Fruit fly (Drosophila melanogaster) whole organism, embryonic: Measurements from ENCODE around the gene CG33969.

Experiments used
- Atf6 ChIP-seq: fragments of 200-800 bp; sonication (Bioruptor generic); IDR thresholded peaks from 2 replicates; pipeline ENCODE4 v1.3.6; 2022; ENCODE audit warnings: missing biosample characterization, missing genetic modification characterization
- Awh ChIP-seq: fragments of 200-800 bp; sonication (Bioruptor generic); IDR thresholded peaks from 2 replicates; pipeline ENCODE4, ENCODE4 v1.3.6; 2022; ENCODE audit warnings: missing biosample characterization, missing genetic modification characterization
- B-H2 ChIP-seq: fragments of 200-800 bp; sonication (Bioruptor generic); optimal IDR thresholded peaks from 2 replicates; lab custom pipeline; 2018; ENCODE audit warnings: missing biosample characterization, mild to moderate bottlenecking, missing genetic modification characterization
- CG12391 ChIP-seq: fragments of 200-800 bp; sonication (Bioruptor generic); optimal IDR thresholded peaks from 3 replicates; lab custom pipeline; 2018; ENCODE audit warnings: missing biosample characterization, mild to moderate bottlenecking, missing genetic modification characterization, moderate library complexity
- CG12659 ChIP-seq: fragments of 200-800 bp; sonication (Bioruptor generic); optimal IDR thresholded peaks from 3 replicates; lab custom pipeline; 2017; ENCODE audit warnings: mild to moderate bottlenecking, missing biosample characterization, missing genetic modification reagents, missing genetic modification characterization
- CG13296 ChIP-seq: fragments of 200-800 bp; sonication (Bioruptor generic); optimal IDR thresholded peaks from 3 replicates; lab custom pipeline; 2018; ENCODE audit warnings: missing biosample characterization, mild to moderate bottlenecking, missing genetic modification characterization
- CG14667 ChIP-seq: fragments of 200-800 bp; sonication (Bioruptor generic); IDR thresholded peaks from 2 replicates; pipeline ENCODE4 v1.3.6; 2022; ENCODE audit warnings: missing biosample characterization, missing genetic modification characterization
- CG17359 ChIP-seq: fragments of 200-800 bp; sonication (Bioruptor generic); optimal IDR thresholded peaks from 3 replicates; lab custom pipeline; 2018; ENCODE audit warnings: missing biosample characterization, mild to moderate bottlenecking, missing genetic modification characterization, moderate library complexity
- CG17385 ChIP-seq: fragments of 200-800 bp; sonication (Bioruptor generic); optimal IDR thresholded peaks from 3 replicates; lab custom pipeline; 2018; ENCODE audit warnings: missing biosample characterization, mild to moderate bottlenecking, missing genetic modification characterization
- CG17568 ChIP-seq: fragments of 200-800 bp; sonication (Bioruptor generic); optimal IDR thresholded peaks from 2 replicates; lab custom pipeline; 2018; ENCODE audit warnings: missing biosample characterization, mild to moderate bottlenecking, missing genetic modification characterization, moderate library complexity
- CG2199 ChIP-seq: fragments of 200-800 bp; sonication (Bioruptor generic); IDR thresholded peaks from 3 replicates; pipeline ENCODE4 v1.3.6; 2022; ENCODE audit warnings: missing biosample characterization, missing genetic modification characterization
- CG31365 ChIP-seq: fragments of 200-800 bp; sonication (Bioruptor generic); optimal IDR thresholded peaks from 2 replicates; lab custom pipeline; 2018; ENCODE audit warnings: missing biosample characterization, mild to moderate bottlenecking, missing genetic modification characterization
- CG6765 ChIP-seq: fragments of 200-800 bp; sonication (Bioruptor generic); optimal IDR thresholded peaks from 3 replicates; lab custom pipeline; 2017; ENCODE audit warnings: missing biosample characterization, mild to moderate bottlenecking, missing genetic modification characterization
- CG8290 ChIP-seq, 3 experiments: fragments of 200-800 bp; sonication (Bioruptor generic); optimal IDR thresholded peaks; 2 replicates each; lab custom pipeline; 2016 to 2019; ENCODE audit warnings: missing biosample characterization in 3 of 3, missing genetic modification characterization in 3 of 3, mild to moderate bottlenecking in 2 of 3, moderate library complexity in 1 of 3
- CTCF ChIP-seq: fragments of 200-800 bp; sonication (Bioruptor generic); optimal IDR thresholded peaks from 2 replicates; lab custom pipeline; 2017; ENCODE audit warnings: missing biosample characterization, mild to moderate bottlenecking, missing genetic modification characterization, moderate library complexity
- Camta ChIP-seq: fragments of 200-800 bp; sonication (Bioruptor generic); optimal IDR thresholded peaks from 2 replicates; lab custom pipeline; 2016; ENCODE audit warnings: missing biosample characterization, missing genetic modification characterization
- D ChIP-seq, 2 experiments: fragments of 200-800 bp in 1 of 2; fragments of >200 bp in 1 of 2; sonication (Bioruptor generic) in 1 of 2; optimal IDR thresholded peaks; 2 replicates in 1 of 2; 3 replicates in 1 of 2; lab custom pipeline; 2017; ENCODE audit warnings: mild to moderate bottlenecking in 1 of 2, missing biosample characterization in 1 of 2, missing genetic modification characterization in 1 of 2, missing genetic modification reagents in 1 of 2
- Dad ChIP-seq: fragments of 200-800 bp; sonication (Bioruptor generic); optimal IDR thresholded peaks from 3 replicates; lab custom pipeline; 2016; ENCODE audit warnings: missing biosample characterization, missing genetic modification characterization
- Eip74EF ChIP-seq, 2 experiments: fragments of 200-800 bp in 1 of 2; fragments of >200 bp in 1 of 2; sonication (Bioruptor generic) in 1 of 2; optimal IDR thresholded peaks; 2 replicates each; lab custom pipeline; 2017 to 2019; ENCODE audit warnings: missing biosample characterization in 2 of 2, missing genetic modification characterization in 2 of 2, mild to moderate bottlenecking in 1 of 2, moderate library complexity in 1 of 2
- Ets97D ChIP-seq: fragments of 200-800 bp; sonication (Bioruptor generic); optimal IDR thresholded peaks from 3 replicates; lab custom pipeline; 2016; ENCODE audit warnings: missing biosample characterization, missing genetic modification characterization
- H2.0 ChIP-seq: fragments of 200-800 bp; sonication (Bioruptor generic); IDR thresholded peaks from 2 replicates; pipeline ENCODE4 v1.3.6; 2022; ENCODE audit warnings: missing biosample characterization, missing genetic modification characterization
- MBD-R2 ChIP-seq: fragments of 200-800 bp; sonication (Bioruptor generic); IDR thresholded peaks from 2 replicates; pipeline ENCODE4 v1.3.6; 2022; ENCODE audit warnings: missing biosample characterization, missing genetic modification characterization
- Med ChIP-seq: fragments of 200-800 bp; sonication (Bioruptor generic); peaks from one replicate; lab custom pipeline; 2016; ENCODE audit warnings: missing biosample characterization, missing genetic modification characterization, mild to moderate bottlenecking, inconsistent platforms, moderate library complexity
- Meics ChIP-seq: fragments of 200-800 bp; sonication (Bioruptor generic); optimal IDR thresholded peaks from 2 replicates; lab custom pipeline; 2017; ENCODE audit warnings: missing biosample characterization, mild to moderate bottlenecking, missing genetic modification characterization
- Mes4 ChIP-seq: fragments of 200-800 bp; sonication (Bioruptor generic); optimal IDR thresholded peaks from 2 replicates; lab custom pipeline; 2016; ENCODE audit warnings: missing biosample characterization, missing genetic modification characterization
- NfI ChIP-seq: fragments of 200-800 bp; sonication (Bioruptor generic); optimal IDR thresholded peaks from 3 replicates; lab custom pipeline; 2018; ENCODE audit warnings: missing biosample characterization, mild to moderate bottlenecking, missing genetic modification characterization, moderate library complexity
- PHDP ChIP-seq: fragments of 200-800 bp; sonication (Bioruptor generic); optimal IDR thresholded peaks from 3 replicates; lab custom pipeline; 2018; ENCODE audit warnings: missing biosample characterization, mild to moderate bottlenecking, missing genetic modification characterization, moderate library complexity
- Sox100B ChIP-seq: fragments of 200-800 bp; sonication (Bioruptor generic); optimal IDR thresholded peaks from 3 replicates; lab custom pipeline; 2018; ENCODE audit warnings: missing biosample characterization, mild to moderate bottlenecking, missing genetic modification characterization
- Vsx1 ChIP-seq: fragments of 200-800 bp; sonication (Bioruptor generic); optimal IDR thresholded peaks from 2 replicates; lab custom pipeline; 2017; ENCODE audit warnings: missing biosample characterization, mild to moderate bottlenecking, missing genetic modification characterization, missing genetic modification reagents
- cg ChIP-seq: fragments of 200-800 bp; sonication (Bioruptor generic); optimal IDR thresholded peaks from 3 replicates; lab custom pipeline; 2019; ENCODE audit warnings: missing biosample characterization, mild to moderate bottlenecking, missing genetic modification characterization, moderate library complexity
- ci ChIP-seq: fragments of 200-800 bp; sonication (Bioruptor generic); IDR thresholded peaks from 3 replicates; pipeline ENCODE4 v1.3.6; 2022; ENCODE audit warnings: missing biosample characterization, missing genetic modification characterization
- crp ChIP-seq, 2 experiments: fragments of 200-800 bp; sonication (Bioruptor generic); optimal IDR thresholded peaks; 2 replicates in 1 of 2; 3 replicates in 1 of 2; lab custom pipeline; 2017; ENCODE audit warnings: missing biosample characterization in 2 of 2, missing genetic modification characterization in 2 of 2, mild to moderate bottlenecking in 1 of 2, moderate library complexity in 1 of 2
- exex ChIP-seq: fragments of 200-800 bp; sonication (Bioruptor generic); optimal IDR thresholded peaks from 4 replicates; lab custom pipeline; 2018; ENCODE audit warnings: missing biosample characterization, mild to moderate bottlenecking, missing genetic modification characterization, moderate library complexity
- gsb-n ChIP-seq: fragments of 200-800 bp; sonication (Bioruptor generic); optimal IDR thresholded peaks from 3 replicates; lab custom pipeline; 2018; ENCODE audit warnings: missing biosample characterization, mild to moderate bottlenecking, missing genetic modification characterization
- gt ChIP-seq: fragments of 200-800 bp; sonication (Bioruptor generic); IDR thresholded peaks from 2 replicates; pipeline ENCODE4 v1.3.6; 2022; ENCODE audit warnings: missing biosample characterization, missing genetic modification characterization
- hkb ChIP-seq, 2 experiments: fragments of 200-800 bp in 1 of 2; fragments of >200 bp in 1 of 2; sonication (Bioruptor generic) in 1 of 2; IDR thresholded peaks in 1 of 2; optimal IDR thresholded peaks in 1 of 2; 2 replicates each; pipeline versions ENCODE4 v1.3.6 to Lab custom; 2017 to 2022; ENCODE audit warnings: missing biosample characterization in 1 of 2, missing genetic modification characterization in 1 of 2
- mirr ChIP-seq: fragments of 200-800 bp; sonication (Bioruptor generic); optimal IDR thresholded peaks from 3 replicates; lab custom pipeline; 2018; ENCODE audit warnings: missing biosample characterization, mild to moderate bottlenecking, missing genetic modification characterization
- onecut ChIP-seq: fragments of 200-800 bp; sonication (Bioruptor generic); IDR thresholded peaks from 2 replicates; pipeline ENCODE4 v1.3.6; 2022; ENCODE audit warnings: missing biosample characterization, missing genetic modification characterization
- scrt ChIP-seq: fragments of 200-800 bp; sonication (Bioruptor generic); optimal IDR thresholded peaks from 2 replicates; lab custom pipeline; 2018; ENCODE audit warnings: missing biosample characterization, mild to moderate bottlenecking, missing genetic modification characterization, moderate library complexity
- sd ChIP-seq: fragments of 200-800 bp; sonication (Bioruptor generic); optimal IDR thresholded peaks from 3 replicates; lab custom pipeline; 2018; ENCODE audit warnings: missing biosample characterization, mild to moderate bottlenecking, missing genetic modification characterization, moderate library complexity
- trem ChIP-seq: fragments of 200-800 bp; optimal IDR thresholded peaks from 3 replicates; lab custom pipeline; 2019; ENCODE audit warnings: missing biosample characterization, mild to moderate bottlenecking, missing genetic modification characterization, moderate library complexity
- unpg ChIP-seq: fragments of 200-800 bp; sonication (Bioruptor generic); optimal IDR thresholded peaks from 3 replicates; lab custom pipeline; 2018; ENCODE audit warnings: missing biosample characterization, mild to moderate bottlenecking, missing genetic modification characterization, moderate library complexity
- vvl ChIP-seq: fragments of 200-800 bp; sonication (Bioruptor generic); IDR thresholded peaks from 2 replicates; pipeline ENCODE4 v1.3.6; 2022; ENCODE audit warnings: missing biosample characterization, missing genetic modification characterization

The CG33969 gene

dm6 chr3L:20413304-20413703 lies 20.0 kb upstream of the CG33969 start, which contains the start of gene zye (continued):
- TF ChIP-seq D (optimal IDR thresholded peaks at IDR 0.05; lab: Kevin White, UChicago) (no peak), D (GFP tag; optimal IDR thresholded peaks at IDR 0.05; lab: Kevin White, UChicago) (no peak)

DNA sequence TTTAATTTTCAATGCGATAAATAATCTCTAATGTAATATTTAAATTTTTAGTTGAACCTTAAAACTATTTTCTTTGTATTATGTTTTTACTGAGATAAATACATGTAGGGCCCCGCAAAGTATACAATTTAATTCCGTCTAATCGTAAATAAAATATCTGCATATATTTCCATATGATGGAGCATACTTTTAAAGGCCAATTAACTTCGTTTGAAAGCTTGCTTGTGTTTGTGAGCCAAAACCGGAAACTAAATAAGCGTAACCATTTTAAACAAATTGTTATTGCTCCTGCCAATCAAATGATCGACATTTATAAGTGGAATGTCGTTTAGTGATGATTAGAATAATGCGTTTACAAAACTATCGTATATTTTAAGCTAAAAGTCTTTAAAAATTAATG lies 17.4 kb upstream of the CG33969 start:
- TF ChIP-seq Eip74EF (GFP tag; optimal IDR thresholded peaks at IDR 0.05; lab: Kevin White, UChicago) (peak in 1 of 2 experiments; percentile 52), CG13296 (GFP tag; lab: Kevin White, UChicago) (peak; percentile 13), CTCF (GFP tag; lab: Kevin White, UChicago) (no peak), Vsx1 (peak; percentile 100), CG17568 (peak; percentile 23), CG12391 (tag; lab: Kevin White, UChicago) (peak; percentile 4), ci (GFP tag; lab: Robert Waterston, UW) (peak; percentile 7; the same call in 1 of the 3 replicates), Mes4 (no peak), CG17385 (GFP tag; lab: Kevin White, UChicago) (peak; percentile 22), CG8290 (GFP tag; optimal IDR thresholded peaks at IDR 0.05; lab: Kevin White, UChicago) (no peak), CG8290 (tag; optimal IDR thresholded peaks at IDR 0.05; lab: Kevin White, UChicago) (peak in 1 of 2 experiments; percentile 17), vvl (peak; percentile 61), CG17359 (tag; lab: Kevin White, UChicago) (peak; percentile 16), Meics (GFP tag; lab: Kevin White, UChicago) (peak; percentile 8), gsb-n (tag; lab: Kevin White, UChicago) (peak; percentile 18), Atf6 (GFP tag; lab: Robert Waterston, UW) (no peak), PHDP (tag; lab: Kevin White, UChicago) (peak; percentile 35), exex (peak; percentile 53), Med (GFP tag; lab: Kevin White, UChicago) (peak; percentile 63), unpg (GFP tag; lab: Kevin White, UChicago) (peak; percentile 42), NfI (GFP tag; lab: Kevin White, UChicago) (peak; percentile 10), Dad (GFP tag; lab: Kevin White, UChicago) (no peak), CG6765 (GFP tag; lab: Kevin White, UChicago) (peak; percentile 17), H2.0 (GFP tag; lab: Robert Waterston, UW) (no peak), Awh (GFP tag; lab: Robert Waterston, UW) (no peak), hkb (optimal IDR thresholded peaks at IDR 0.05; lab: Kevin White, UChicago) (no peak), hkb (GFP tag; IDR thresholded peaks at IDR 0.05; lab: Robert Waterston, UW) (0 out of 2 replicates have a peak, but pooled peaks have one; percentile 20), B-H2 (peak; percentile 24), sd (tag; lab: Kevin White, UChicago) (peak; percentile 26), cg (GFP tag; lab: Kevin White, UChicago) (peak; percentile 60), Camta (GFP tag; lab: Kevin White, UChicago) (no peak), Ets97D (GFP tag; lab: Kevin White, UChicago) (peak; percentile 90), CG12659 (GFP tag; lab: Kevin White, UChicago) (peak; percentile 8), Sox100B (GFP tag; lab: Kevin White, UChicago) (peak; percentile 27), mirr (GFP tag; lab: Kevin White, UChicago) (peak; percentile 26)

dm6 chr3L:20410345-20410744 lies 17.0 kb upstream of the CG33969 start, which contains the start of gene CG13248:
CG13248 (minus strand) TSS chr3L:20410566.
- TF ChIP-seq crp (GFP tag; optimal IDR thresholded peaks at IDR 0.05; lab: Kevin White, UChicago) (peak in 1 of 2 experiments; percentile 15), MBD-R2 (peak; percentile 22; the same call in 1 of the 2 replicates), CG31365 (tag; lab: Kevin White, UChicago) (no peak), gt (no peak), mirr (GFP tag; lab: Kevin White, UChicago) (no peak), CG2199 (0 out of 3 replicates have a peak, but pooled peaks have one; percentile 4), trem (no peak), scrt (GFP tag; lab: Kevin White, UChicago) (peak; percentile 63), CG14667 (GFP tag; lab: Robert Waterston, UW) (no peak), onecut (GFP tag; lab: Robert Waterston, UW) (peak; percentile 95)
